Fruit fly (Drosophila melanogaster): ENCODE measurements around the gene Sclp.

- no peak for TF ChIP-seq Crg-1 (GFP tag; optimal IDR thresholded peaks at IDR 0.05)
- TF ChIP-seq CG11617 (GFP tag; optimal IDR thresholded peaks at IDR 0.05): no peak
- TF ChIP-seq CG1620 (GFP tag; optimal IDR thresholded peaks at IDR 0.05): no peak
- no peak for TF ChIP-seq cic (GFP tag; optimal IDR thresholded peaks at IDR 0.05)
- TF ChIP-seq bab1 (GFP tag; optimal IDR thresholded peaks at IDR 0.05): no peak
- TF ChIP-seq pad (GFP tag; optimal IDR thresholded peaks at IDR 0.05): no peak
These were observed 42.0 kb downstream of the Sclp start for dm6 chrX:11882447-11882846.

All from whole organism, adult.